Fruit fly (Drosophila melanogaster): Measurements from ENCODE around the gene CG1116.

The CG1116 gene

dm6 chr3R:5268495-5268894 lies 49.0 kb downstream of the CG1116 start (continued):
- no peak for TF ChIP-seq amos (GFP tag; IDR thresholded peaks at IDR 0.05; ENCODE audit: partially characterized antibody)

- TF ChIP-seq CG8290 (GFP tag; optimal IDR thresholded peaks at IDR 0.05) (no peak), CG8290 (tag; optimal IDR thresholded peaks at IDR 0.05) (peak; percentile 24 to 50), HHEX (GFP tag; optimal IDR thresholded peaks at IDR 0.05) (peak; percentile 25), CG33213 (GFP tag; optimal IDR thresholded peaks at IDR 0.05) (peak; percentile 11), vvl (GFP tag; IDR thresholded peaks at IDR 0.05) (peak; percentile 55; the same call in 1 of the 2 replicates), CG15601 (tag; optimal IDR thresholded peaks at IDR 0.05) (no peak), CG14050 (GFP tag; IDR thresholded peaks at IDR 0.05) (no peak), CG17829 (tag; optimal IDR thresholded peaks at IDR 0.05) (peak; percentile 10), Dfd (GFP tag; optimal IDR thresholded peaks at IDR 0.05) (no peak), sens (GFP tag) (peak; percentile 61), tgo (GFP tag; IDR thresholded peaks at IDR 0.05) (no peak), cg (GFP tag; optimal IDR thresholded peaks at IDR 0.05) (no peak), CG17912 (GFP tag; optimal IDR thresholded peaks at IDR 0.05) (no peak), CG10979 (tag; optimal IDR thresholded peaks at IDR 0.05) (peak; percentile 23), CG31388 (GFP tag; optimal IDR thresholded peaks at IDR 0.05) (no peak), Xrp1 (GFP tag; IDR thresholded peaks at IDR 0.05) (peak; percentile 60), CG1832 (GFP tag; optimal IDR thresholded peaks at IDR 0.05) (no peak), NfI (GFP tag; optimal IDR thresholded peaks at IDR 0.05) (no peak), MESR4 (GFP tag; optimal IDR thresholded peaks at IDR 0.05) (peak; percentile 7), ATbp (GFP tag; optimal IDR thresholded peaks at IDR 0.05) (no peak), CG11560 (tag; IDR thresholded peaks at IDR 0.05) (no peak), seq (GFP tag; IDR thresholded peaks at IDR 0.05) (0 out of 2 replicates have a peak, but pooled peaks have one; percentile 13), zf30C (GFP tag; optimal IDR thresholded peaks at IDR 0.05) (peak; percentile 84), gcm (GFP tag; optimal IDR thresholded peaks at IDR 0.05) (no peak), Ets97D (GFP tag; optimal IDR thresholded peaks at IDR 0.05) (no peak), CG4617 (GFP tag; optimal IDR thresholded peaks at IDR 0.05; ENCODE audit: borderline replicate concordance) (no peak), dpn (GFP tag; optimal IDR thresholded peaks at IDR 0.05) (peak; percentile 17 to 30), CG12769 (tag; optimal IDR thresholded peaks at IDR 0.05) (peak; percentile 3), ab (GFP tag; optimal IDR thresholded peaks at IDR 0.05) (no peak), Sox100B (GFP tag; optimal IDR thresholded peaks at IDR 0.05) (peak; percentile 12), ken (GFP tag; IDR thresholded peaks at IDR 0.05) (peak; percentile 14; the same call in 1 of the 3 replicates), Med (GFP tag) (peak; percentile 79), her (GFP tag; optimal IDR thresholded peaks at IDR 0.05) (peak; percentile 20), tin (GFP tag; optimal IDR thresholded peaks at IDR 0.05) (peak; percentile 13), ewg (GFP tag; optimal IDR thresholded peaks at IDR 0.05) (peak; percentile 89), CG30403 (GFP tag; optimal IDR thresholded peaks at IDR 0.05) (peak; percentile 27), Trl (optimal IDR thresholded peaks at IDR 0.05) (no peak), Trl (GFP tag; optimal IDR thresholded peaks at IDR 0.05) (peak; percentile 16), CG7556 (GFP tag; optimal IDR thresholded peaks at IDR 0.05) (peak; percentile 7), MBD-R2 (GFP tag; IDR thresholded peaks at IDR 0.05) (0 out of 2 replicates have a peak, but pooled peaks have one; percentile 36), HmgZ (tag; optimal IDR thresholded peaks at IDR 0.05) (peak; percentile 24), nom (GFP tag; optimal IDR thresholded peaks at IDR 0.05) (peak; percentile 29), row (GFP tag; IDR thresholded peaks at IDR 0.05) (peak; percentile 47; the same call in 2 of the 3 replicates), zen (tag; optimal IDR thresholded peaks at IDR 0.05) (peak; percentile 14), sob (GFP tag; IDR thresholded peaks at IDR 0.05) (0 out of 2 replicates have a peak, but pooled peaks have one; percentile 19), ind (GFP tag; optimal IDR thresholded peaks at IDR 0.05) (peak; percentile 19), CG6683 (GFP tag; optimal IDR thresholded peaks at IDR 0.05) (no peak), C15 (GFP tag; IDR thresholded peaks at IDR 0.05) (peak; percentile 27; the same call in 1 of the 3 replicates), Taf1 (GFP tag; IDR thresholded peaks at IDR 0.05) (no peak)
Measured at dm6 chr3R:5270806-5271205, 51.3 kb downstream of the CG1116 start.
